Worm (Caenorhabditis elegans) whole organism, midembryonic: ENCODE data around the gene col-92.

Experiments
- flt-1 ChIP-seq: fragments of 200-800 bp; sonication (Bioruptor generic); IDR thresholded peaks from 2 replicates; pipeline ENCODE4 v1.3.6; 2022; ENCODE audit warnings: missing genetic modification characterization, missing compliant biosample characterization
- klf-2 ChIP-seq: fragments of 200-800 bp; sonication (Bioruptor generic); conservative IDR thresholded peaks from 2 replicates; pipeline ENCODE4 v1.3.6; 2022; ENCODE audit warnings: missing genetic modification reagents, missing genetic modification characterization, missing compliant biosample characterization
- med-1 ChIP-seq: sonication (generic microtip); optimal IDR thresholded peaks from 2 replicates; lab custom pipeline; 2017; ENCODE audit warnings: missing genetic modification characterization, mild to moderate bottlenecking, missing compliant biosample characterization, antibody characterized with exemption, missing genetic modification reagents; ENCODE audit not compliant: insufficient read depth
- tab-1 ChIP-seq: fragments of 200-800 bp; sonication (Bioruptor generic); IDR thresholded peaks from 2 replicates; pipeline ENCODE4 v1.3.6; 2022; ENCODE audit warnings: missing genetic modification characterization, missing compliant biosample characterization

- TF ChIP-seq tab-1 (no peak), klf-2 (GFP tag; lab: Robert Waterston, UW) (no peak), med-1 (no peak), flt-1 (GFP tag; lab: Robert Waterston, UW) (no peak)
These were observed 43.5 kb upstream of the col-92 start, which contains the start of gene Y48A6B.7 for ce11 chrIII:11026516-11027048.
